Worm (Caenorhabditis elegans) whole organism, midembryonic: ENCODE data around the gene srx-76.

ENCODE experiments used
- T22C8.4 ChIP-seq: fragments of 200-800 bp; sonication (Bioruptor generic); IDR thresholded peaks from 2 replicates; pipeline ENCODE4 v1.3.6; 2022; ENCODE audit warnings: missing genetic modification characterization, missing compliant biosample characterization
- cog-1 ChIP-seq: sonication (generic microtip); optimal IDR thresholded peaks from 2 replicates; lab custom pipeline; 2016; ENCODE audit warnings: missing genetic modification characterization, missing compliant biosample characterization
- flt-1 ChIP-seq: fragments of 200-800 bp; sonication (Bioruptor generic); IDR thresholded peaks from 2 replicates; pipeline ENCODE4 v1.3.6; 2022; ENCODE audit warnings: missing genetic modification characterization, missing compliant biosample characterization
- klf-2 ChIP-seq: fragments of 200-800 bp; sonication (Bioruptor generic); conservative IDR thresholded peaks from 2 replicates; pipeline ENCODE4 v1.3.6; 2022; ENCODE audit warnings: missing genetic modification reagents, missing genetic modification characterization, missing compliant biosample characterization
- med-1 ChIP-seq: sonication (generic microtip); optimal IDR thresholded peaks from 2 replicates; lab custom pipeline; 2017; ENCODE audit warnings: missing genetic modification characterization, mild to moderate bottlenecking, missing compliant biosample characterization, antibody characterized with exemption, missing genetic modification reagents; ENCODE audit not compliant: insufficient read depth
- ref-1 ChIP-seq: fragments of 200-800 bp; sonication (Bioruptor generic); conservative IDR thresholded peaks from 2 replicates; pipeline ENCODE4 v1.3.6; 2022; ENCODE audit warnings: missing genetic modification reagents, missing genetic modification characterization, missing compliant biosample characterization
- tab-1 ChIP-seq: fragments of 200-800 bp; sonication (Bioruptor generic); IDR thresholded peaks from 2 replicates; pipeline ENCODE4 v1.3.6; 2022; ENCODE audit warnings: missing genetic modification characterization, missing compliant biosample characterization
- ztf-23 ChIP-seq: fragments of 200-800 bp; sonication (Bioruptor generic); IDR thresholded peaks from 2 replicates; pipeline ENCODE4 v1.3.6; 2022; ENCODE audit warnings: missing genetic modification reagents, missing genetic modification characterization, missing compliant biosample characterization
- ztf-29 ChIP-seq: fragments of 200-800 bp; sonication (Bioruptor generic); IDR thresholded peaks from 2 replicates; pipeline ENCODE4 v1.3.6; 2022; ENCODE audit warnings: missing genetic modification reagents, missing genetic modification characterization, missing compliant biosample characterization

The srx-76 gene

DNA sequence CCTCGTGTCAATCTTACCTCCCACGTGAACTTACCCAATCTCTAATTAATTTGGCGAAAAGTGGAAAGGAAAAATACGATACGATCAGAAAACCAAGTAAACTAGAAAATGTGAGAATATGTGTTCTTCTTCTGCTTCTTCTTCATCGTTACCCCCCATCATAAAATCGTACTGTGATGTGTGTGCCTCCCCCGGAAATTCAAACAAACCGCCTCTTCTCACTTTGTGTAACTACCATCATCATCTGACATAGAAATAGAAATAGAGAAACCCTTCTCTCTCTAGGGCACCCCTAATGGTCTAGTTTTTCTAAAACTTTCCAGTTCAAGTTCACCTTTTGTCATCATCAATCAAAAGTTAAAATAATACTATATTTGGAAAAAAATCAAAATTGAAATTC is 33.9 kb upstream of the srx-76 start:
- TF ChIP-seq ref-1 (no peak), tab-1 (no peak), cog-1 (tag; lab: Kevin White, UChicago) (no peak), ztf-23 (no peak), klf-2 (GFP tag; lab: Robert Waterston, UW) (no peak), flt-1 (GFP tag; lab: Robert Waterston, UW) (no peak)

ce11 chrV:11858299-11858698 is 33.3 kb upstream of the srx-76 start:
- no peak for TF ChIP-seq tab-1
- TF ChIP-seq klf-2 (GFP tag; lab: Robert Waterston, UW) = no peak
- no peak for TF ChIP-seq ztf-23
- no peak for TF ChIP-seq cog-1 (tag; lab: Kevin White, UChicago)
- no peak for TF ChIP-seq T22C8.4
- TF ChIP-seq med-1 (GFP tag; lab: Kevin White, UChicago) = no peak
- no peak for TF ChIP-seq ztf-29 (GFP tag; lab: Robert Waterston, UW)
- no peak for TF ChIP-seq flt-1 (GFP tag; lab: Robert Waterston, UW)
- TF ChIP-seq ref-1 = no peak

DNA sequence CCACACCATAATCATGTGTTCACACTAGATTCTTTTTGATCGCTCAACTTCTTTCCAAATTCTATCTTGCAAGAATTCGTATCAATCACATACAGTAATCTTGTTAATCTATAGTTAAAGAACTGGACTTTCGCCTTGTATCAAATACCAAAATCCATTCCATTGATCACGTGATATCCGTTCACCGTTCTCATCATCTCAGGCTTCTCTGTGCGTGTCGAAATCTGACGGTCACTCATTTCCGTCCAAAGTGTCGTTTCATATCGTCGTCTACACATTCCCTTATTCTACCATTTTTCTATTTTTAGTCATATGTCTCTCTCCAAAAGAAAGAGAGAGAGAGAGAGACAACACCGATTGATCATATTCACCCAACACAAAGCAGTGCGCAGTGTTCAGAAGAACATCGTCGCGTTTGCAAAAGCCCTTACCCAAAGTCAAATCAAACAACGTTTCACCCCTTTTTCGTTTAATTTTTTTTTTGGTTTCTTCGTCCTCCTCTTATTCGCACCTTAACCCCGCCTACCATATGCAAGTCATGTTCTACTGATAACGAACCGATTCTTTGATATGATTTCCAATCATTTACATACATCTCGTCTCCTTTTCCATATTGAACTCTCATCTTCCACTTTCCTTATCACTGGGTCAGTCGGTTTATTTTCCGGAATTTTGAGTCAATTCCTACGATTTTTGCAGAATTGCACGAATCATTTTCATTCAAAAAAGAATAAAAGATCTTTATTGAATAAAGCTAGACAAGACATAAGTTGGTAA is 32.3 kb upstream of the srx-76 start:
- no peak for TF ChIP-seq flt-1 (GFP tag; lab: Robert Waterston, UW)
- no peak for TF ChIP-seq tab-1
- no peak for TF ChIP-seq klf-2 (GFP tag; lab: Robert Waterston, UW)
- TF ChIP-seq T22C8.4 = no peak
- no peak for TF ChIP-seq ref-1
- TF ChIP-seq ztf-23 = no peak
- no peak for TF ChIP-seq med-1 (GFP tag; lab: Kevin White, UChicago)
- no peak for TF ChIP-seq ztf-29 (GFP tag; lab: Robert Waterston, UW)
- TF ChIP-seq cog-1 (tag; lab: Kevin White, UChicago) = no peak

- TF ChIP-seq cog-1 (tag; lab: Kevin White, UChicago) = no peak
- TF ChIP-seq med-1 (GFP tag; lab: Kevin White, UChicago) = no peak
These were observed 31.2 kb upstream of the srx-76 start, which contains the start of gene R13H4.5 for ce11 chrV:11860375-11860774. TSS of gene R13H4.5 (plus strand) at chrV:11860675.

ce11 chrV:11861880-11862544 is 29.6 kb upstream of the srx-76 start:
- TF ChIP-seq T22C8.4 (no peak), klf-2 (GFP tag; lab: Robert Waterston, UW) (no peak), med-1 (GFP tag; lab: Kevin White, UChicago) (no peak), ztf-23 (no peak), ref-1 (no peak), flt-1 (GFP tag; lab: Robert Waterston, UW) (no peak), tab-1 (no peak), ztf-29 (GFP tag; lab: Robert Waterston, UW) (no peak), cog-1 (tag; lab: Kevin White, UChicago) (no peak)

ce11 chrV:11862817-11863216 is 28.8 kb upstream of the srx-76 start, which contains the start of gene R13H4.6:
TSS of gene R13H4.6 (plus strand) at chrV:11863117.
- TF ChIP-seq flt-1 (GFP tag; lab: Robert Waterston, UW) = no peak
- no peak for TF ChIP-seq klf-2 (GFP tag; lab: Robert Waterston, UW)
- no peak for TF ChIP-seq ztf-23
- TF ChIP-seq tab-1 = no peak
- TF ChIP-seq med-1 (GFP tag; lab: Kevin White, UChicago) = no peak
- TF ChIP-seq cog-1 (tag; lab: Kevin White, UChicago) = no peak
- no peak for TF ChIP-seq T22C8.4
- TF ChIP-seq ref-1 = no peak
- TF ChIP-seq ztf-29 (GFP tag; lab: Robert Waterston, UW) = no peak

DNA sequence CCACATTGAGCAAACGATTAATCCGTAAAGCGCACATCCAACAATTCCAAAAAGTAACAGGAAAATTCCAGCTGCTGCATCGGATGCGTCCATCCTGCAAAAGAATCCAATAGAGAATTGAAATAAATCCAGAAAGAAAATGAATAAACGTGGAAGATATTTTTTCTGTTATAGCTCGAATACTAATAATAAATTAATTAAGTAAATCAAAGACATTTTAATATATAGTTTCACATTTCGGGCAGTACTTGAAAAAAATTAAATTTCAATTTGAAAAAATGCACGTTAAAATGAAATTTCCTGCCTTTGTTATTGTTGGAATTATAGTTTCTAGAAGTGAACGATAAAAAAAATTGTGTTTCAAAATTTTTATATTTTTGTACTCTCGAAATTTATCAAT is 23.5 kb upstream of the srx-76 start, which contains the start of gene R13H4.7:
Gene R13H4.7, minus strand, starts transcription at position 101 of the 400 bp plus-strand sequence.
- TF ChIP-seq ztf-23 (no peak), cog-1 (tag; lab: Kevin White, UChicago) (no peak), ztf-29 (GFP tag; lab: Robert Waterston, UW) (no peak), T22C8.4 (no peak), ref-1 (no peak), med-1 (GFP tag; lab: Kevin White, UChicago) (no peak), flt-1 (GFP tag; lab: Robert Waterston, UW) (no peak), klf-2 (GFP tag; lab: Robert Waterston, UW) (no peak), tab-1 (no peak)

DNA sequence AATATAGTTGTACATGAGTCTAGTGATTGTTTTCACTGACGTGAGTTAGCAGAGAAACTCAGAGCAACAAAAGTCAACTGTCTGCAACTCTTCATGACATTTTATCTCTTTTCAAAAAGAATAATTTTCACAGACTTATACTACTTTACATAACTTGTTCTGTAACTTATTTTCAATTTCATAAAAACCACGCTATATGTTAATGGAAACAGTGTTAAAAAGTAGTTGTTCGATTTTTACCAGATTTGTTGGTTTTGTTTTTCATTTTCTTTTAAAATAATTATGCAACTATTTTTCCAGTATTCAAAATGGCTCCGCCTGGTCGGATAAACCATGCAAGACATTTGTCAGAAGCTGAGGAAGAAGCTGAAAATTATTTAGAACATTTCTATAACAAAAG is 16.6 kb upstream of the srx-76 start, which contains the start of gene sulp-4:
Gene sulp-4, plus strand, starts transcription at position 301 of the 400 bp plus-strand sequence.
- TF ChIP-seq cog-1 (tag; lab: Kevin White, UChicago) = no peak
- no peak for TF ChIP-seq klf-2 (GFP tag; lab: Robert Waterston, UW)
- TF ChIP-seq ref-1 = no peak
- TF ChIP-seq ztf-23 = no peak
- no peak for TF ChIP-seq tab-1

DNA sequence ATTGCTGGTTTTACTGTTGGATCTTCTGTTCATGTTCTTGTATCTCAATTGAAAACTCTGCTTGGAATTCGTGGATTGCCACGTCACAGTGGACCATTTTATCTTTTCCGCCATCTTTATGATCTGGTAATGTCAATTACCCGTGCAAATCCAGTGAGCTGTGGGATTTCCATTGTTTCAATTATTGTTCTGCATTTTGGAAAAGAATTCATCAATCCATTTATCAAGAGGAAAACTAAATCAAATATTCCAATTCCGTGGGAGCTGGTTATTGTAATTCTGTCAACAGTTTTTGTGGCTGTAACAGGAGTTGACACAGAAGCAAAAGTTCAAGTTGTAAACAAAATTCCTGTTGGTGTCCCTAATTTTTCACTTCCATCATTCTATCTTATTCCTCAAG is 15.0 kb upstream of the srx-76 start:
- TF ChIP-seq klf-2 (GFP tag; lab: Robert Waterston, UW) (no peak), ztf-23 (no peak), cog-1 (tag; lab: Kevin White, UChicago) (no peak), med-1 (GFP tag; lab: Kevin White, UChicago) (no peak), tab-1 (no peak), T22C8.4 (no peak)

DNA sequence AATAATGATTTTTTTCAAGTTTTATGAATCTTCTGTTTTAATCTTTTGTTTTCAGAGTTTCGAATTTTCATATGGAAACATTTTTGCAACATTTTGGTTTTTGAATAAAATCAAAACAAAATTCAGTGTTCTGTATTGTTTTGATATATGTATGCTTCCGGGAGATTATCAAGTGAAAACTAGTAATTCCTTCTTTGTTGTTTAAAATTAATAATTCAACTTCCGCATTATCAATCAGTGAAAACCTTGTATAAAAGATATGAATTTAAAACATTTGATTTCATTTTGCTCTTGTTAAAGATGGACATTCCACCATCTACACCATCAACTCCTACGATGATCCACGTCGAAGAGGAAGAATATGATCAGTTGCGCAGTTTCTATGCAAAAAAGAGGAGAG is 11.9 kb upstream of the srx-76 start, which contains the start of gene sulp-5:
Gene sulp-5, plus strand, starts transcription at position 301 of the 400 bp plus-strand sequence.
- no peak for TF ChIP-seq med-1 (GFP tag; lab: Kevin White, UChicago)
- TF ChIP-seq klf-2 (GFP tag; lab: Robert Waterston, UW) = no peak
- no peak for TF ChIP-seq tab-1
- TF ChIP-seq flt-1 (GFP tag; lab: Robert Waterston, UW) = no peak
- TF ChIP-seq T22C8.4 = no peak
- TF ChIP-seq cog-1 (tag; lab: Kevin White, UChicago) = no peak
- no peak for TF ChIP-seq ztf-23
- no peak for TF ChIP-seq ref-1
- no peak for TF ChIP-seq ztf-29 (GFP tag; lab: Robert Waterston, UW)
